Worm (Caenorhabditis elegans) whole organism, L2 larva: ENCODE measurements around the gene nhr-86.
A peak's percentile ranks its signal among the peaks of the same experiment; 100 is the strongest.

ENCODE experiments used
- C34F6.9 ChIP-seq: fragments of 150-350 bp; optimal IDR thresholded peaks from 2 replicates; lab custom pipeline; 2014; ENCODE audit warnings: missing biosample characterization, missing genetic modification characterization
- F13H6.1 ChIP-seq: sonication (generic microtip); optimal IDR thresholded peaks from 2 replicates; lab custom pipeline; 2016; ENCODE audit warnings: missing genetic modification characterization, missing compliant biosample characterization
- R02D3.7 ChIP-seq: fragments of 150-350 bp; optimal IDR thresholded peaks from 2 replicates; lab custom pipeline; 2014; ENCODE audit warnings: missing biosample characterization, missing genetic modification characterization
- Y55F3AM.14 ChIP-seq: fragments of 200-800 bp; sonication (Bioruptor generic); optimal IDR thresholded peaks from 2 replicates; lab custom pipeline; 2018; ENCODE audit warnings: mild to moderate bottlenecking, missing genetic modification characterization, missing compliant biosample characterization
- ceh-16 ChIP-seq: fragments of 150-350 bp; optimal IDR thresholded peaks from 2 replicates; lab custom pipeline; 2014; ENCODE audit warnings: missing biosample characterization, missing genetic modification characterization
- crh-2 ChIP-seq: sonication (generic microtip); optimal IDR thresholded peaks from 2 replicates; lab custom pipeline; 2017; ENCODE audit warnings: missing biosample characterization, missing genetic modification characterization
- dmd-4 ChIP-seq: sonication (generic microtip); optimal IDR thresholded peaks from 2 replicates; lab custom pipeline; 2017; ENCODE audit warnings: missing biosample characterization, missing genetic modification characterization
- elt-1 ChIP-seq: fragments of 150-350 bp; optimal IDR thresholded peaks from 2 replicates; lab custom pipeline; 2014; ENCODE audit warnings: missing biosample characterization, missing genetic modification characterization
- elt-3 ChIP-seq: sonication (generic microtip); optimal IDR thresholded peaks from 2 replicates; lab custom pipeline; 2017; ENCODE audit warnings: missing biosample characterization, missing genetic modification characterization
- fos-1 ChIP-seq: fragments of 150-350 bp; optimal IDR thresholded peaks from 2 replicates; lab custom pipeline; 2014; ENCODE audit warnings: missing biosample characterization, missing genetic modification characterization
- gmeb-1 ChIP-seq: fragments of 150-350 bp; optimal IDR thresholded peaks from 2 replicates; lab custom pipeline; 2014; ENCODE audit warnings: missing biosample characterization, missing genetic modification characterization
- lin-11 ChIP-seq: fragments of 150-350 bp; sonication (generic microtip); optimal IDR thresholded peaks from 2 replicates; lab custom pipeline; 2014; ENCODE audit warnings: missing biosample characterization, missing genetic modification characterization, inconsistent platforms, mixed read lengths
- lin-39 ChIP-seq: fragments of 150-350 bp; optimal IDR thresholded peaks from 2 replicates; lab custom pipeline; 2014; ENCODE audit warnings: missing biosample characterization, missing genetic modification reagents, missing genetic modification characterization
- lsy-2 ChIP-seq, 2 experiments: fragments of 150-350 bp in 1 of 2; sonication (generic microtip) in 1 of 2; optimal IDR thresholded peaks; 2 replicates each; lab custom pipeline; 2014 to 2017; ENCODE audit warnings: missing biosample characterization in 2 of 2, missing genetic modification characterization in 2 of 2
- mab-5 ChIP-seq: fragments of 150-350 bp; optimal IDR thresholded peaks from 2 replicates; lab custom pipeline; 2014; ENCODE audit warnings: missing biosample characterization, missing genetic modification characterization
- mdl-1 ChIP-seq, 2 experiments: fragments of 150-350 bp in 1 of 2; sonication (generic microtip) in 1 of 2; optimal IDR thresholded peaks; 2 replicates each; lab custom pipeline; 2017; ENCODE audit warnings: missing biosample characterization in 2 of 2, missing genetic modification characterization in 2 of 2
- nhr-10 ChIP-seq: sonication (generic microtip); optimal IDR thresholded peaks from 2 replicates; lab custom pipeline; 2017; ENCODE audit warnings: missing biosample characterization, missing genetic modification characterization
- nhr-12 ChIP-seq: fragments of 150-350 bp; optimal IDR thresholded peaks from 2 replicates; lab custom pipeline; 2014; ENCODE audit warnings: missing biosample characterization, missing genetic modification characterization
- nhr-129 ChIP-seq: fragments of 150-350 bp; optimal IDR thresholded peaks from 2 replicates; lab custom pipeline; 2014; ENCODE audit warnings: missing biosample characterization, missing genetic modification characterization
- nhr-23 ChIP-seq: fragments of 150-350 bp; optimal IDR thresholded peaks from 2 replicates; lab custom pipeline; 2014; ENCODE audit warnings: missing biosample characterization, missing genetic modification reagents, missing genetic modification characterization
- nhr-237 ChIP-seq: fragments of 150-350 bp; optimal IDR thresholded peaks from 2 replicates; lab custom pipeline; 2014; ENCODE audit warnings: missing biosample characterization, missing genetic modification characterization
- nhr-25 ChIP-seq: fragments of 150-350 bp; sonication (generic microtip); optimal IDR thresholded peaks from 3 replicates; lab custom pipeline; 2014; ENCODE audit warnings: missing biosample characterization, missing genetic modification characterization
- nhr-6 ChIP-seq: fragments of 150-350 bp; optimal IDR thresholded peaks from 2 replicates; lab custom pipeline; 2014; ENCODE audit warnings: missing biosample characterization, missing genetic modification characterization
- nhr-77 ChIP-seq: fragments of 150-350 bp; optimal IDR thresholded peaks from 2 replicates; lab custom pipeline; 2014; ENCODE audit warnings: missing biosample characterization, missing genetic modification characterization
- peb-1 ChIP-seq: fragments of 150-350 bp; optimal IDR thresholded peaks from 2 replicates; lab custom pipeline; 2014; ENCODE audit warnings: missing biosample characterization, missing genetic modification characterization
- sem-4 ChIP-seq: fragments of 150-350 bp; optimal IDR thresholded peaks from 2 replicates; lab custom pipeline; 2014; ENCODE audit warnings: missing biosample characterization, missing genetic modification reagents, missing genetic modification characterization
- skn-1 ChIP-seq: sonication (generic microtip); optimal IDR thresholded peaks from 2 replicates; lab custom pipeline; 2017; ENCODE audit warnings: missing biosample characterization, missing genetic modification characterization
- sma-9 ChIP-seq, 2 experiments: fragments of 150-350 bp in 1 of 2; sonication (generic microtip) in 1 of 2; optimal IDR thresholded peaks; 2 replicates each; lab custom pipeline; 2014 to 2016; ENCODE audit warnings: missing genetic modification characterization in 2 of 2, mild to moderate bottlenecking in 1 of 2, missing biosample characterization in 1 of 2, missing compliant biosample characterization in 1 of 2, missing genetic modification reagents in 1 of 2, moderate library complexity in 1 of 2
- snpc-4 ChIP-seq: fragments of 150-350 bp; optimal IDR thresholded peaks from 2 replicates; lab custom pipeline; 2014; ENCODE audit warnings: missing biosample characterization, missing genetic modification characterization
- unc-39 ChIP-seq: fragments of 150-350 bp; optimal IDR thresholded peaks from 2 replicates; lab custom pipeline; 2014; ENCODE audit warnings: missing biosample characterization, missing genetic modification characterization
- unc-55 ChIP-seq: fragments of 150-350 bp; sonication (generic microtip); optimal IDR thresholded peaks from 3 replicates; lab custom pipeline; 2014; ENCODE audit warnings: missing biosample characterization, missing genetic modification reagents, missing genetic modification characterization
- unc-62 ChIP-seq: fragments of 150-350 bp; optimal IDR thresholded peaks from 2 replicates; lab custom pipeline; 2014; ENCODE audit warnings: missing biosample characterization, missing genetic modification reagents, missing genetic modification characterization
- zag-1 ChIP-seq: fragments of 150-350 bp; optimal IDR thresholded peaks from 2 replicates; lab custom pipeline; 2014; ENCODE audit warnings: missing biosample characterization, missing genetic modification characterization
- ztf-4 ChIP-seq: fragments of 150-350 bp; optimal IDR thresholded peaks from 2 replicates; lab custom pipeline; 2014; ENCODE audit warnings: missing biosample characterization, missing genetic modification characterization

The nhr-86 gene

DNA sequence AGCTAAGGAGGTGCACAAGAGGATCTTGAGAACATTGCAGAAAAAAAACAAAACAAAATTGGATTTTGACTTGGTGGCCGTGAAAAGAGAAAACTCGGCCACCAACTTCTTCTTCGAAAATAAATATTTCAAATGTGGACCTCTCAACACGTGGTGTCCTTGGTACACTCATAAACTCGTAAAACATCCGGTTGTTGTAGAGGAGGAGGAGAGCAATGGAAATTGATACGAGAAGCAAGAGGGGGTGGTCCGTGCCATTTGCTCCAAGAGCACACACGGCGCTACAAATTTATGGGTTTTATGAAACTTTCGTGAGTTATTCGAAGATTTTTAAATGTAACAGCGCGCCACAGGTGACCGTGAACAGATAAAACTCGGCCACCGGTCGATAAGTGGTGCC is 15.2 kb upstream of the nhr-86 start:
- TF ChIP-seq nhr-10 (tag; lab: Kevin White, UChicago) = no peak
- TF ChIP-seq lin-39 (tag; lab: Kevin White, UChicago) = no peak
- no peak for TF ChIP-seq elt-3
- no peak for TF ChIP-seq dmd-4 (tag; lab: Kevin White, UChicago)

DNA sequence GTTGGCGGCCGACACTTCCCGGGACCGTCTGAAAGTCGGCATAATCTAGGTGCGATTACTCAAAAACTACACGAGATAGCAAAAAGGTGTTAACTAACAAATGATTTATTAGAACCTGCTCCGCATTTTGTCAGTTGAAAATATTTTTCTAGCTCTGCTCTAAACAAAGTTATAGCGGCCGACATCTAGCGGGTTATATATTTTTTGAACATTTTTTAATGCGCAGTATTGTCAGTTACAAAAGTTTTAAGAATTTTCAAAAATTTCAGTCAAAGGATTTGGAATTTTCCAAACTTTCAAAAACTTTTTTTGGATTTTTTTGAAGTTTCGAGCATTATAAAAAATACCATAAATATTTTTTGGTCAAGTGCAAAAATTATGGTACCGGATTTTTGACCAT is 14.6 kb upstream of the nhr-86 start:
- TF ChIP-seq peb-1 (tag; lab: Kevin White, UChicago) (no peak), fos-1 (tag; lab: Kevin White, UChicago) (no peak), R02D3.7 (tag; lab: Kevin White, UChicago) (no peak), nhr-237 (no peak), ceh-16 (no peak), sem-4 (tag; lab: Kevin White, UChicago) (no peak), mab-5 (tag; lab: Kevin White, UChicago) (no peak), crh-2 (tag; lab: Kevin White, UChicago) (no peak), unc-39 (tag; lab: Kevin White, UChicago) (no peak), elt-1 (tag; lab: Kevin White, UChicago) (no peak), nhr-12 (no peak), lin-39 (tag; lab: Kevin White, UChicago) (no peak), F13H6.1 (no peak), nhr-77 (tag; lab: Kevin White, UChicago) (no peak), lin-11 (tag; lab: Kevin White, UChicago) (no peak), unc-55 (no peak), snpc-4 (tag; lab: Kevin White, UChicago) (no peak), skn-1 (tag; lab: Kevin White, UChicago) (no peak)

DNA sequence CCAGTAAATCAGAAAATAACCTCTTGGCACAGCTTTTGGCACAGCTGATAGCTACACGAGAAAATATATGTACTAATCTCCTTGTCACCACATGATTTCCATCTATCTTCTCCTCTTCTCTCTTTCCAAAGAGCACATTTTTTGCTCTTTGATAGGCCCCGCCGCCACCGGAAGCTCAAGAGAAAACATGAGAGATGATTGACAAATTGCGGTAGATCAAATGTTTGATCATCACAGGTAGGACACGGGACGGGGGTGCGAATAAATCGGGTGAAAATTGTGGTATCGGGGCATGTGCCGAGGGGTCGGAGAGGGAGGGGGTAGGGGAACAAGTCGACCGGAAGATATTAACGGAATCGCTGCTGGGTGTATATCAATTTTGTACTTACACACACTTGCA is 9.4 kb upstream of the nhr-86 start:
- TF ChIP-seq ztf-4 (tag; lab: Kevin White, UChicago) (no peak), nhr-6 (tag; lab: Kevin White, UChicago) (no peak), C34F6.9 (tag; lab: Kevin White, UChicago) (peak; percentile 14), sem-4 (tag; lab: Kevin White, UChicago) (peak; percentile 26), unc-39 (tag; lab: Kevin White, UChicago) (no peak), F13H6.1 (peak; percentile 14)

DNA sequence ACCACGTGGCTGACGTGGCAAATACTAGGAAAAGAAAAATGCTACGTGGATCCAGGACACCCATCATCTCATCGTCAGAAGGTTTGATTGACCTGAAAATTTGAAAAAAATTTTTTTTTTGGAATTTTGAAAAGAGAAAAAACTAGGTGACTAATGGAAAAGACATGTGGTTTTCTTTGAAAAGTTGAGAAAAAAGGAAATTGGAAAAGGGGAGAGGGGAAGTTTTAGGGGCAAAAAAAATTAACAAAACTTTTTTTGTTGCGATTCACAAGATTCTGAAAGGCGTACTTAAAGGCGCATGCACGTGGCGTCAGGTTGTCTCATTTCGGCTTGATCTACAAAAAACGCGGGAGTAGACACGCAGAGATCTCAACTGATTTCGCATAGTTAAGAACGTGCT is 6.2 kb upstream of the nhr-86 start, which contains the start of gene Y40B10A.9:
Gene Y40B10A.9, minus strand, starts transcription at position 101 of the 400 bp plus-strand sequence.
- TF ChIP-seq nhr-6 (tag; lab: Kevin White, UChicago) = no peak
- no peak for TF ChIP-seq nhr-23 (tag; lab: Kevin White, UChicago)
- no peak for TF ChIP-seq nhr-129
- TF ChIP-seq zag-1 (tag; lab: Kevin White, UChicago) = no peak
- no peak for TF ChIP-seq lin-11 (tag; lab: Kevin White, UChicago)
- TF ChIP-seq C34F6.9 (tag; lab: Kevin White, UChicago) = no peak
- TF ChIP-seq mdl-1 (tag; optimal IDR thresholded peaks at IDR 0.05; lab: Kevin White, UChicago) = no peak
- no peak for TF ChIP-seq unc-62
- no peak for TF ChIP-seq Y55F3AM.14
- TF ChIP-seq mab-5 (tag; lab: Kevin White, UChicago) = no peak
- no peak for TF ChIP-seq sem-4 (tag; lab: Kevin White, UChicago)
- no peak for TF ChIP-seq peb-1 (tag; lab: Kevin White, UChicago)
- TF ChIP-seq unc-39 (tag; lab: Kevin White, UChicago) = no peak
- TF ChIP-seq nhr-25 (tag; lab: Kevin White, UChicago) = no peak
- TF ChIP-seq sma-9 (GFP tag; optimal IDR thresholded peaks at IDR 0.05; lab: Kevin White, UChicago) = no peak
- TF ChIP-seq sma-9 (tag; optimal IDR thresholded peaks at IDR 0.05; lab: Kevin White, UChicago) = no peak
- TF ChIP-seq dmd-4 (tag; lab: Kevin White, UChicago) = no peak

DNA sequence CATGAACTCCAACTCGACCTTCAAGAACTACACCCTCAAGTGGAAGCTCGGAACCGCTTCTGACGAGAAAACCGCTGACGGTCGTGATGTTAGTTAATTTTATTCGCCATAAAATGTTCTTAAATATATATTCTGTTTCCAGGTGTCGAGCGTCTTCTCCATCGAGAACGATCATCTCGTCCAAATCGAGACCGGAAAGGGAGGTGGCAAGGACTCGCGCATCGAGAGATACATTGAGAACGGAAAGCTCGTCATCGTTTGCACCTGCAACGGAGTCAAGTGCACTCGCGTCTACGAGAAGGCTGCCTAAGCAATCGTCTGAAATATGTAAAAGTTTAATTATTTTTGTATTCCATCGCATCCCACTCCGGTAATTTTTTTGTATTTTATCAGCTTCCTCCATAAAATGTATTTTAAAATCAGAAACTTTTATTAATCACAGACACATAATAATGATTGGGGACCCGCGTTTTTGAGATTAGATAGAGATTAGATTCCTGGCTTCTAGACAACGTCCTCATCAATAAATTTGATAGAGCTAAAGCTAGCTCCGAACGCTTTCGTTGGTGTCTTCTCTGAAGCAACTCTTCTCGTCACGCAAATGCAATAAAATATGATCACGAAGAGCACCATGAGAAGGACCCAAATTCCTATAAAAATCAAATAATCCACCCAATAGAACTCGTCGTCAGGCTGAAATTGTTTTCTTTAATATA is 2.2 kb upstream of the nhr-86 start:
- TF ChIP-seq elt-3 (no peak), lsy-2 (tag; optimal IDR thresholded peaks at IDR 0.05; lab: Kevin White, UChicago) (no peak), unc-62 (no peak), fos-1 (tag; lab: Kevin White, UChicago) (no peak), gmeb-1 (tag; lab: Kevin White, UChicago) (no peak), peb-1 (tag; lab: Kevin White, UChicago) (no peak), C34F6.9 (tag; lab: Kevin White, UChicago) (no peak), ceh-16 (no peak), Y55F3AM.14 (no peak), F13H6.1 (no peak), nhr-12 (no peak), crh-2 (tag; lab: Kevin White, UChicago) (no peak)
